Fruit fly (Drosophila melanogaster) whole organism, embryonic: ENCODE measurements around the gene CG43179.

Experiments used
- Abd-B ChIP-seq: fragments of 200-800 bp; sonication (Bioruptor generic); optimal IDR thresholded peaks from 2 replicates; lab custom pipeline; 2018; ENCODE audit warnings: missing biosample characterization, mild to moderate bottlenecking, missing genetic modification characterization, moderate library complexity
- Asciz ChIP-seq: fragments of 200-800 bp; sonication (Bioruptor generic); optimal IDR thresholded peaks from 2 replicates; lab custom pipeline; 2017; ENCODE audit warnings: missing biosample characterization, mild to moderate bottlenecking, missing genetic modification characterization, missing genetic modification reagents
- BEAF-32 ChIP-seq: fragments of 200-800 bp; sonication (Bioruptor generic); optimal IDR thresholded peaks from 3 replicates; lab custom pipeline; 2017; ENCODE audit warnings: missing biosample characterization, missing genetic modification characterization, mild to moderate bottlenecking, moderate library complexity, missing genetic modification reagents
- CG10209 ChIP-seq: fragments of 200-800 bp; sonication (Bioruptor generic); optimal IDR thresholded peaks from 3 replicates; lab custom pipeline; 2017; ENCODE audit warnings: missing biosample characterization, mild to moderate bottlenecking, missing genetic modification characterization, missing genetic modification reagents
- CG11093 ChIP-seq: fragments of 200-800 bp; sonication (Bioruptor generic); IDR thresholded peaks from 3 replicates; pipeline ENCODE4 v1.3.6; 2022; ENCODE audit warnings: missing biosample characterization, missing genetic modification characterization
- CG11504 ChIP-seq: fragments of 200-800 bp; sonication (Bioruptor generic); optimal IDR thresholded peaks from 3 replicates; lab custom pipeline; 2019; ENCODE audit warnings: missing biosample characterization, mild to moderate bottlenecking, missing genetic modification characterization, moderate library complexity
- CG12071 ChIP-seq: fragments of 200-800 bp; sonication (Bioruptor generic); optimal IDR thresholded peaks from 3 replicates; lab custom pipeline; 2018; ENCODE audit warnings: missing biosample characterization, mild to moderate bottlenecking, missing genetic modification characterization
- CG15601 ChIP-seq: fragments of 200-800 bp; sonication (Bioruptor generic); optimal IDR thresholded peaks from 3 replicates; lab custom pipeline; 2019; ENCODE audit warnings: missing biosample characterization, mild to moderate bottlenecking, missing genetic modification characterization, moderate library complexity
- CG15696 ChIP-seq: fragments of 200-800 bp; sonication (Bioruptor generic); optimal IDR thresholded peaks from 2 replicates; lab custom pipeline; 2019; ENCODE audit warnings: missing biosample characterization, mild to moderate bottlenecking, missing genetic modification characterization, moderate library complexity
- CG1602 ChIP-seq: fragments of 200-800 bp; sonication (Bioruptor generic); optimal IDR thresholded peaks from 3 replicates; lab custom pipeline; 2016; ENCODE audit warnings: missing biosample characterization, missing genetic modification characterization
- CG17802 ChIP-seq: fragments of 200-800 bp; sonication (Bioruptor generic); optimal IDR thresholded peaks from 2 replicates; lab custom pipeline; 2018; ENCODE audit warnings: missing biosample characterization, mild to moderate bottlenecking, missing genetic modification characterization, moderate library complexity
- CG18476 ChIP-seq: fragments of 200-800 bp; sonication (Bioruptor generic); optimal IDR thresholded peaks from 2 replicates; lab custom pipeline; 2016; ENCODE audit warnings: missing biosample characterization, mild to moderate bottlenecking, missing genetic modification characterization
- CG18619 ChIP-seq: fragments of 200-800 bp; sonication (Bioruptor generic); optimal IDR thresholded peaks from 3 replicates; lab custom pipeline; 2017; ENCODE audit warnings: missing biosample characterization, mild to moderate bottlenecking, missing genetic modification characterization
- CG2875 ChIP-seq: fragments of 200-800 bp; sonication (Bioruptor generic); optimal IDR thresholded peaks from 2 replicates; lab custom pipeline; 2017; ENCODE audit warnings: missing biosample characterization, mild to moderate bottlenecking, missing genetic modification characterization, missing genetic modification reagents
- CG33213 ChIP-seq: fragments of 200-800 bp; sonication (Bioruptor generic); optimal IDR thresholded peaks from 3 replicates; lab custom pipeline; 2016; ENCODE audit warnings: missing biosample characterization, missing genetic modification characterization
- CG3726 ChIP-seq: fragments of 200-800 bp; sonication (Bioruptor generic); IDR thresholded peaks from 3 replicates; pipeline ENCODE4, ENCODE4 v1.3.6; 2022; ENCODE audit warnings: missing biosample characterization, missing genetic modification characterization
- CG42726 ChIP-seq: fragments of 200-800 bp; sonication (Bioruptor generic); IDR thresholded peaks from 2 replicates; pipeline ENCODE4 v1.3.6; 2022; ENCODE audit warnings: missing biosample characterization, missing genetic modification characterization; ENCODE audit not compliant: partially characterized antibody
- CG4404 ChIP-seq: fragments of 200-800 bp; sonication (Bioruptor generic); IDR thresholded peaks from 2 replicates; pipeline ENCODE4 v1.3.6; 2022; ENCODE audit warnings: missing biosample characterization, missing genetic modification characterization
- CG6683 ChIP-seq: fragments of 200-800 bp; sonication (Bioruptor generic); optimal IDR thresholded peaks from 2 replicates; lab custom pipeline; 2017; ENCODE audit warnings: missing biosample characterization, mild to moderate bottlenecking, missing genetic modification characterization, missing genetic modification reagents
- CG6813 ChIP-seq: fragments of 200-800 bp; sonication (Bioruptor generic); optimal IDR thresholded peaks from 2 replicates; lab custom pipeline; 2017; ENCODE audit warnings: missing biosample characterization, missing genetic modification characterization, mild to moderate bottlenecking, moderate library complexity, missing genetic modification reagents
- CG7271 ChIP-seq: fragments of 200-800 bp; sonication (Bioruptor generic); optimal IDR thresholded peaks from 2 replicates; lab custom pipeline; 2018; ENCODE audit warnings: missing biosample characterization, mild to moderate bottlenecking, missing genetic modification characterization, moderate library complexity
- CG7556 ChIP-seq: fragments of 200-800 bp; sonication (Bioruptor generic); optimal IDR thresholded peaks from 2 replicates; lab custom pipeline; 2017; ENCODE audit warnings: missing biosample characterization, mild to moderate bottlenecking, missing genetic modification characterization
- CG8924 ChIP-seq: fragments of 200-800 bp; optimal IDR thresholded peaks from 3 replicates; lab custom pipeline; 2019; ENCODE audit warnings: missing biosample characterization, mild to moderate bottlenecking, missing genetic modification characterization, moderate library complexity
- CG9609 ChIP-seq: fragments of 200-800 bp; sonication (Bioruptor generic); optimal IDR thresholded peaks from 3 replicates; lab custom pipeline; 2016; ENCODE audit warnings: missing biosample characterization, missing genetic modification characterization
- CG9817 ChIP-seq: fragments of 200-800 bp; sonication (Bioruptor generic); optimal IDR thresholded peaks from 2 replicates; lab custom pipeline; 2018; ENCODE audit warnings: missing biosample characterization, mild to moderate bottlenecking, missing genetic modification characterization, moderate library complexity
- Dll ChIP-seq: fragments of 200-800 bp; sonication (Bioruptor generic); IDR thresholded peaks from 4 replicates; pipeline ENCODE4 v1.3.6; 2022; ENCODE audit warnings: missing biosample characterization, missing genetic modification characterization; ENCODE audit not compliant: partially characterized antibody
- Eip74EF ChIP-seq, 2 experiments: fragments of 200-800 bp in 1 of 2; fragments of >200 bp in 1 of 2; sonication (Bioruptor generic) in 1 of 2; optimal IDR thresholded peaks; 2 replicates each; lab custom pipeline; 2017 to 2019; ENCODE audit warnings: missing biosample characterization in 2 of 2, missing genetic modification characterization in 2 of 2, mild to moderate bottlenecking in 1 of 2, moderate library complexity in 1 of 2
- Fer2 ChIP-seq: fragments of 200-800 bp; sonication (Bioruptor generic); optimal IDR thresholded peaks from 2 replicates; lab custom pipeline; 2018; ENCODE audit warnings: missing biosample characterization, mild to moderate bottlenecking, missing genetic modification characterization, moderate library complexity
- Lpt ChIP-seq: fragments of >200 bp; optimal IDR thresholded peaks from 2 replicates; lab custom pipeline; 2018; ENCODE audit warnings: missing biosample characterization, missing genetic modification characterization
- NFAT ChIP-seq: fragments of 200-800 bp; sonication (Bioruptor generic); IDR thresholded peaks from 2 replicates; pipeline ENCODE4 v1.3.6; 2022; ENCODE audit warnings: missing biosample characterization, missing genetic modification characterization
- PHDP ChIP-seq: fragments of 200-800 bp; sonication (Bioruptor generic); optimal IDR thresholded peaks from 3 replicates; lab custom pipeline; 2018; ENCODE audit warnings: missing biosample characterization, mild to moderate bottlenecking, missing genetic modification characterization, moderate library complexity
- Sox100B ChIP-seq: fragments of 200-800 bp; sonication (Bioruptor generic); optimal IDR thresholded peaks from 3 replicates; lab custom pipeline; 2018; ENCODE audit warnings: missing biosample characterization, mild to moderate bottlenecking, missing genetic modification characterization
- Ssrp ChIP-seq: fragments of 200-800 bp; sonication (Bioruptor generic); optimal IDR thresholded peaks from 2 replicates; lab custom pipeline; 2018; ENCODE audit warnings: missing biosample characterization, mild to moderate bottlenecking, missing genetic modification characterization, moderate library complexity
- ac ChIP-seq: fragments of 200-800 bp; sonication (Bioruptor generic); optimal IDR thresholded peaks from 3 replicates; lab custom pipeline; 2017; ENCODE audit warnings: missing biosample characterization, mild to moderate bottlenecking, missing genetic modification characterization
- ase ChIP-seq: fragments of 200-800 bp; sonication (Bioruptor generic); IDR thresholded peaks from 3 replicates; pipeline ENCODE4 v1.3.6; 2022; ENCODE audit warnings: missing biosample characterization, missing genetic modification characterization
- bigmax ChIP-seq: fragments of 200-800 bp; sonication (Bioruptor generic); optimal IDR thresholded peaks from 2 replicates; lab custom pipeline; 2018; ENCODE audit warnings: missing biosample characterization, mild to moderate bottlenecking, missing genetic modification characterization
- caup ChIP-seq: fragments of 200-800 bp; sonication (Bioruptor generic); optimal IDR thresholded peaks from 3 replicates; lab custom pipeline; 2017; ENCODE audit warnings: missing biosample characterization, mild to moderate bottlenecking, missing genetic modification characterization, moderate library complexity; ENCODE audit not compliant: severe bottlenecking
- chn ChIP-seq: fragments of 200-800 bp; sonication (Bioruptor generic); optimal IDR thresholded peaks from 2 replicates; lab custom pipeline; 2016; ENCODE audit warnings: missing biosample characterization, missing genetic modification characterization
- eve ChIP-seq, 2 experiments: fragments of >200 bp; optimal IDR thresholded peaks; 2 replicates each; lab custom pipeline; 2017; ENCODE audit warnings: missing biosample characterization in 2 of 2, missing genetic modification characterization in 2 of 2
- gem ChIP-seq: fragments of 200-800 bp; sonication (Bioruptor generic); optimal IDR thresholded peaks from 2 replicates; lab custom pipeline; 2019; ENCODE audit warnings: missing biosample characterization, mild to moderate bottlenecking, missing genetic modification characterization, moderate library complexity
- jing ChIP-seq: fragments of 200-800 bp; sonication (Bioruptor generic); optimal IDR thresholded peaks from 2 replicates; lab custom pipeline; 2018; ENCODE audit warnings: missing biosample characterization, mild to moderate bottlenecking, missing genetic modification characterization
- nmo ChIP-seq: fragments of 200-800 bp; sonication (Bioruptor generic); optimal IDR thresholded peaks from 2 replicates; lab custom pipeline; 2018; ENCODE audit warnings: missing biosample characterization, mild to moderate bottlenecking, missing genetic modification characterization, moderate library complexity
- onecut ChIP-seq: fragments of 200-800 bp; sonication (Bioruptor generic); IDR thresholded peaks from 2 replicates; pipeline ENCODE4 v1.3.6; 2022; ENCODE audit warnings: missing biosample characterization, missing genetic modification characterization
- otp ChIP-seq: fragments of 200-800 bp; sonication (Bioruptor generic); IDR thresholded peaks from 3 replicates; pipeline ENCODE4, ENCODE4 v1.3.6; 2022; ENCODE audit warnings: missing biosample characterization, missing genetic modification characterization
- pb ChIP-seq: fragments of 200-800 bp; sonication (Bioruptor generic); optimal IDR thresholded peaks from 3 replicates; lab custom pipeline; 2016; ENCODE audit warnings: missing biosample characterization, missing genetic modification characterization
- row ChIP-seq: fragments of 200-800 bp; sonication (Bioruptor generic); IDR thresholded peaks from 3 replicates; pipeline ENCODE4 v1.3.6; 2022; ENCODE audit warnings: missing biosample characterization, missing genetic modification characterization
- tap ChIP-seq: fragments of 200-800 bp; optimal IDR thresholded peaks from 3 replicates; lab custom pipeline; 2019; ENCODE audit warnings: missing biosample characterization, mild to moderate bottlenecking, missing genetic modification characterization, moderate library complexity
- tx ChIP-seq: fragments of 200-800 bp; sonication (Bioruptor generic); optimal IDR thresholded peaks from 2 replicates; lab custom pipeline; 2016; ENCODE audit warnings: missing biosample characterization, missing genetic modification characterization
- zen ChIP-seq: fragments of 200-800 bp; sonication (Bioruptor generic); optimal IDR thresholded peaks from 3 replicates; lab custom pipeline; 2018; ENCODE audit warnings: missing biosample characterization, mild to moderate bottlenecking, missing genetic modification characterization, moderate library complexity
- zfh1 ChIP-seq: fragments of 200-800 bp; sonication (Bioruptor generic); IDR thresholded peaks from 3 replicates; pipeline ENCODE4 v1.3.6; 2022; ENCODE audit warnings: missing biosample characterization, missing genetic modification characterization

The CG43179 gene

DNA sequence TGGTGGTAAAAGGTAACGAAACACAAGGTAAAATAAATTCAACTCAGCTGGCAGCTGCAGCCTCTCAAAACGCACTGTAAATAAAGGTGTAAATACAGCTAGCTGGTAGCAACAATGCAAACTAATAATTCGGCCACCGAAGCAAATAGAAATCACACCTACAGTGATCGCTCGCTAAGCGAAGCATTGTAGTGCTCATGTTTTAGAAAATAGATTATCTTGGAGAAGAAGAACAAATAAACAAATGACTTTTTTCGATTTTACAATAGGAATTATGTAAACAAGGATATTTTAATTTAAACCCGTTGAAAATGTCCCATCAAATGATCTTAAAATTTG is 28.5 kb downstream of the CG43179 start (continued):
- TF ChIP-seq ase (GFP tag; lab: Robert Waterston, UW) = no peak
- no peak for TF ChIP-seq Lpt (GFP tag; lab: Kevin White, UChicago)
- TF ChIP-seq CG6813 (GFP tag; lab: Kevin White, UChicago) = no peak
- no peak for TF ChIP-seq Eip74EF (GFP tag; optimal IDR thresholded peaks at IDR 0.05; lab: Kevin White, UChicago)
- TF ChIP-seq jing (GFP tag; lab: Kevin White, UChicago) = peak; percentile 9
- TF ChIP-seq zfh1 (GFP tag; lab: Robert Waterston, UW) = no peak
- peak; percentile 18 for TF ChIP-seq PHDP (tag; lab: Kevin White, UChicago)
- peak; percentile 16 for TF ChIP-seq CG9609
- TF ChIP-seq tap = no peak
- TF ChIP-seq pb (GFP tag; lab: Kevin White, UChicago) = no peak
- no peak for TF ChIP-seq chn (GFP tag; lab: Kevin White, UChicago)
- TF ChIP-seq CG33213 (GFP tag; lab: Kevin White, UChicago) = peak; percentile 13
- TF ChIP-seq CG4404 (GFP tag; lab: Robert Waterston, UW) = no peak
- TF ChIP-seq NFAT (GFP tag; lab: Robert Waterston, UW) = no peak
- peak; percentile 53 for TF ChIP-seq CG12071 (GFP tag; lab: Kevin White, UChicago)
- TF ChIP-seq CG42726 (GFP tag; lab: Robert Waterston, UW) = no peak
- TF ChIP-seq CG11093 (GFP tag; lab: Robert Waterston, UW) = no peak
- TF ChIP-seq Sox100B (GFP tag; lab: Kevin White, UChicago) = peak; percentile 51
- TF ChIP-seq Ssrp (tag; lab: Kevin White, UChicago) = peak; percentile 15
- no peak for TF ChIP-seq CG7556
- no peak for TF ChIP-seq CG18476 (GFP tag; lab: Kevin White, UChicago)
- peak; percentile 6 for TF ChIP-seq CG7271 (tag; lab: Kevin White, UChicago)
- no peak for TF ChIP-seq BEAF-32 (GFP tag; lab: Kevin White, UChicago)
- TF ChIP-seq caup = no peak
- peak; percentile 24 for TF ChIP-seq nmo (GFP tag; lab: Kevin White, UChicago)
- TF ChIP-seq ac (GFP tag; lab: Kevin White, UChicago) = no peak
- TF ChIP-seq Asciz (GFP tag; lab: Kevin White, UChicago) = peak; percentile 24
- peak; percentile 51 for TF ChIP-seq onecut (GFP tag; lab: Robert Waterston, UW)
- TF ChIP-seq CG6683 (GFP tag; lab: Kevin White, UChicago) = no peak
- TF ChIP-seq Dll = no peak
- peak; percentile 10 for TF ChIP-seq CG15696 (tag; lab: Kevin White, UChicago)
- TF ChIP-seq gem (tag; lab: Kevin White, UChicago) = peak; percentile 51
- TF ChIP-seq Abd-B = no peak
- TF ChIP-seq otp = no peak
- peak in 1 of 2 experiments; percentile 71 for TF ChIP-seq eve (GFP tag; optimal IDR thresholded peaks at IDR 0.05; lab: Kevin White, UChicago)
- no peak for TF ChIP-seq CG15601 (tag; lab: Kevin White, UChicago)
- peak; percentile 44 for TF ChIP-seq CG11504 (tag; lab: Kevin White, UChicago)
- TF ChIP-seq CG1602 (GFP tag; lab: Kevin White, UChicago) = no peak
- TF ChIP-seq Fer2 (tag; lab: Kevin White, UChicago) = no peak
- TF ChIP-seq CG10209 (GFP tag; lab: Kevin White, UChicago) = no peak
- no peak for TF ChIP-seq bigmax (GFP tag; lab: Kevin White, UChicago)
- no peak for TF ChIP-seq zen
- no peak for TF ChIP-seq row (GFP tag; lab: Robert Waterston, UW)
- TF ChIP-seq CG9817 (tag; lab: Kevin White, UChicago) = no peak
- TF ChIP-seq CG18619 (GFP tag; lab: Kevin White, UChicago) = no peak
- peak; percentile 36 for TF ChIP-seq tx (GFP tag; lab: Kevin White, UChicago)
- TF ChIP-seq CG8924 (tag; lab: Kevin White, UChicago) = no peak
- peak; percentile 36 for TF ChIP-seq CG2875 (GFP tag; lab: Kevin White, UChicago)
- TF ChIP-seq CG17802 = peak; percentile 8
- no peak for TF ChIP-seq CG3726 (GFP tag; lab: Robert Waterston, UW)
